Fruit fly (Drosophila melanogaster): ENCODE data around the gene CG8034.

- TF ChIP-seq psq (GFP tag; optimal IDR thresholded peaks at IDR 0.05) (no peak), OdsH (GFP tag; optimal IDR thresholded peaks at IDR 0.05) (no peak), tai (GFP tag; optimal IDR thresholded peaks at IDR 0.05) (no peak), Dfd (GFP tag; optimal IDR thresholded peaks at IDR 0.05) (no peak), usp (GFP tag; optimal IDR thresholded peaks at IDR 0.05) (no peak), brk (GFP tag; optimal IDR thresholded peaks at IDR 0.05) (no peak), Abd-B (GFP tag; optimal IDR thresholded peaks at IDR 0.05) (no peak), jim (GFP tag; optimal IDR thresholded peaks at IDR 0.05) (no peak)
These were observed 17.7 kb downstream of the CG8034 start, which contains the start of gene CG8028 for dm6 chrX:19280249-19280648.
